Fruit fly (Drosophila melanogaster) whole organism, embryonic: ENCODE results near the gene MEP-1.
A peak's percentile ranks its signal among the peaks of the same experiment; 100 is the strongest.

Experiments
- Asciz ChIP-seq: fragments of 200-800 bp; sonication (Bioruptor generic); optimal IDR thresholded peaks from 2 replicates; lab custom pipeline; 2017; ENCODE audit warnings: missing biosample characterization, mild to moderate bottlenecking, missing genetic modification characterization, missing genetic modification reagents
- Atf-2 ChIP-seq: fragments of 200-800 bp; sonication (Bioruptor generic); optimal IDR thresholded peaks from 2 replicates; lab custom pipeline; 2016; ENCODE audit warnings: missing biosample characterization, missing genetic modification characterization
- CG1024 ChIP-seq: fragments of 200-800 bp; sonication (Bioruptor generic); IDR thresholded peaks from 2 replicates; pipeline ENCODE4 v1.3.6; 2022; ENCODE audit warnings: missing biosample characterization, missing genetic modification characterization
- CG10366 ChIP-seq: fragments of 200-800 bp; sonication (Bioruptor generic); IDR thresholded peaks from 2 replicates; pipeline ENCODE4 v1.3.6; 2022; ENCODE audit warnings: missing biosample characterization, missing genetic modification characterization
- CG10979 ChIP-seq: fragments of 200-800 bp; sonication (Bioruptor generic); optimal IDR thresholded peaks from 2 replicates; lab custom pipeline; 2018; ENCODE audit warnings: missing biosample characterization, mild to moderate bottlenecking, missing genetic modification characterization, moderate library complexity
- CG11504 ChIP-seq: fragments of 200-800 bp; sonication (Bioruptor generic); optimal IDR thresholded peaks from 3 replicates; lab custom pipeline; 2019; ENCODE audit warnings: missing biosample characterization, mild to moderate bottlenecking, missing genetic modification characterization, moderate library complexity
- CG11723 ChIP-seq: fragments of 200-800 bp; sonication (Bioruptor generic); optimal IDR thresholded peaks from 2 replicates; lab custom pipeline; 2017; ENCODE audit warnings: missing biosample characterization, mild to moderate bottlenecking, missing genetic modification characterization
- CG1233 ChIP-seq: fragments of 200-800 bp; sonication (Bioruptor generic); optimal IDR thresholded peaks from 4 replicates; lab custom pipeline; 2018; ENCODE audit warnings: missing biosample characterization, mild to moderate bottlenecking, missing genetic modification characterization
- CG12391 ChIP-seq: fragments of 200-800 bp; sonication (Bioruptor generic); optimal IDR thresholded peaks from 3 replicates; lab custom pipeline; 2018; ENCODE audit warnings: missing biosample characterization, mild to moderate bottlenecking, missing genetic modification characterization, moderate library complexity
- CG13287 ChIP-seq: fragments of 200-800 bp; sonication (Bioruptor generic); IDR thresholded peaks from 2 replicates; pipeline ENCODE4 v1.3.6; 2022; ENCODE audit warnings: missing biosample characterization, missing genetic modification characterization; ENCODE audit not compliant: partially characterized antibody
- CG14667 ChIP-seq: fragments of 200-800 bp; sonication (Bioruptor generic); IDR thresholded peaks from 2 replicates; pipeline ENCODE4 v1.3.6; 2022; ENCODE audit warnings: missing biosample characterization, missing genetic modification characterization
- CG16813 ChIP-seq: fragments of 200-800 bp; sonication (Bioruptor generic); IDR thresholded peaks from 3 replicates; pipeline ENCODE4 v1.3.6; 2022; ENCODE audit warnings: missing biosample characterization, missing genetic modification characterization; ENCODE audit not compliant: partially characterized antibody
- CG18619 ChIP-seq: fragments of 200-800 bp; sonication (Bioruptor generic); optimal IDR thresholded peaks from 3 replicates; lab custom pipeline; 2017; ENCODE audit warnings: missing biosample characterization, mild to moderate bottlenecking, missing genetic modification characterization
- CG34376 ChIP-seq: fragments of 200-800 bp; sonication (Bioruptor generic); optimal IDR thresholded peaks from 2 replicates; lab custom pipeline; 2018; ENCODE audit warnings: missing biosample characterization, mild to moderate bottlenecking, missing genetic modification characterization
- CG34422 ChIP-seq: fragments of 200-800 bp; sonication (Bioruptor generic); IDR thresholded peaks from 3 replicates; pipeline ENCODE4 v1.3.6; 2022; ENCODE audit warnings: missing biosample characterization, missing genetic modification characterization
- CG42726 ChIP-seq: fragments of 200-800 bp; sonication (Bioruptor generic); IDR thresholded peaks from 2 replicates; pipeline ENCODE4 v1.3.6; 2022; ENCODE audit warnings: missing biosample characterization, missing genetic modification characterization; ENCODE audit not compliant: partially characterized antibody
- CG6272 ChIP-seq: fragments of 200-800 bp; sonication (Bioruptor generic); IDR thresholded peaks from 2 replicates; pipeline ENCODE4 v1.3.6; 2022; ENCODE audit warnings: missing biosample characterization, missing genetic modification characterization
- CG6689 ChIP-seq: fragments of 200-800 bp; sonication (Bioruptor generic); IDR thresholded peaks from 2 replicates; pipeline ENCODE4 v1.3.6; 2022; ENCODE audit warnings: missing biosample characterization, missing genetic modification characterization
- CG6854 ChIP-seq: fragments of 200-800 bp; sonication (Bioruptor generic); optimal IDR thresholded peaks from 3 replicates; lab custom pipeline; 2017; ENCODE audit warnings: missing biosample characterization, mild to moderate bottlenecking, missing genetic modification characterization
- CG8924 ChIP-seq: fragments of 200-800 bp; optimal IDR thresholded peaks from 3 replicates; lab custom pipeline; 2019; ENCODE audit warnings: missing biosample characterization, mild to moderate bottlenecking, missing genetic modification characterization, moderate library complexity
- Dp ChIP-seq: fragments of 200-800 bp; sonication (Bioruptor generic); optimal IDR thresholded peaks from 2 replicates; lab custom pipeline; 2018; ENCODE audit warnings: missing biosample characterization, mild to moderate bottlenecking, missing genetic modification characterization, moderate library complexity
- HmgD ChIP-seq: fragments of 200-800 bp; sonication (Bioruptor generic); optimal IDR thresholded peaks from 3 replicates; lab custom pipeline; 2016; ENCODE audit warnings: missing biosample characterization, missing genetic modification characterization
- Hmr ChIP-seq: fragments of 200-800 bp; sonication (Bioruptor generic); optimal IDR thresholded peaks from 3 replicates; lab custom pipeline; 2017; ENCODE audit warnings: mild to moderate bottlenecking, missing biosample characterization, missing genetic modification reagents, missing genetic modification characterization
- Hr3 ChIP-seq: fragments of 200-800 bp; sonication (Bioruptor generic); optimal IDR thresholded peaks from 3 replicates; lab custom pipeline; 2016; ENCODE audit warnings: missing biosample characterization, missing genetic modification characterization
- Max ChIP-seq: fragments of 200-800 bp; sonication (Bioruptor generic); optimal IDR thresholded peaks from 2 replicates; lab custom pipeline; 2016; ENCODE audit warnings: missing biosample characterization, mild to moderate bottlenecking, missing genetic modification characterization
- Mes4 ChIP-seq: fragments of 200-800 bp; sonication (Bioruptor generic); optimal IDR thresholded peaks from 2 replicates; lab custom pipeline; 2016; ENCODE audit warnings: missing biosample characterization, missing genetic modification characterization
- Nf-YA ChIP-seq: fragments of 200-800 bp; sonication (Bioruptor generic); IDR thresholded peaks from 2 replicates; pipeline ENCODE4 v1.3.6; 2022; ENCODE audit warnings: missing biosample characterization, missing genetic modification characterization
- PHDP ChIP-seq: fragments of 200-800 bp; sonication (Bioruptor generic); optimal IDR thresholded peaks from 3 replicates; lab custom pipeline; 2018; ENCODE audit warnings: missing biosample characterization, mild to moderate bottlenecking, missing genetic modification characterization, moderate library complexity
- Scr ChIP-seq: fragments of 200-800 bp; sonication (Bioruptor generic); IDR thresholded peaks from 2 replicates; pipeline ENCODE4 v1.3.6; 2022; ENCODE audit warnings: missing biosample characterization, missing genetic modification characterization; ENCODE audit not compliant: partially characterized antibody
- Sin3A ChIP-seq: fragments of >200 bp; optimal IDR thresholded peaks from 2 replicates; lab custom pipeline; 2018
- bcd ChIP-seq: fragments of 200-800 bp; sonication (Bioruptor generic); optimal IDR thresholded peaks from 2 replicates; lab custom pipeline; 2017; ENCODE audit warnings: missing biosample characterization, mild to moderate bottlenecking, missing genetic modification characterization
- cad ChIP-seq: fragments of >200 bp; optimal IDR thresholded peaks from 2 replicates; lab custom pipeline; 2017; ENCODE audit warnings: missing biosample characterization, missing genetic modification characterization
- dmrt11E ChIP-seq: fragments of 200-800 bp; sonication (Bioruptor generic); optimal IDR thresholded peaks from 3 replicates; lab custom pipeline; 2018; ENCODE audit warnings: missing biosample characterization, mild to moderate bottlenecking, missing genetic modification characterization, moderate library complexity
- dysf ChIP-seq: fragments of 200-800 bp; sonication (Bioruptor generic); IDR thresholded peaks from 3 replicates; pipeline ENCODE4 v1.3.6; 2022; ENCODE audit warnings: missing biosample characterization, missing genetic modification characterization
- fru ChIP-seq: fragments of >200 bp; optimal IDR thresholded peaks from 2 replicates; lab custom pipeline; 2017
- ftz-f1 ChIP-seq: fragments of 200-800 bp; sonication (Bioruptor generic); optimal IDR thresholded peaks from 2 replicates; lab custom pipeline; 2016; ENCODE audit warnings: missing biosample characterization, missing genetic modification characterization
- fu2 ChIP-seq: fragments of 200-800 bp; sonication (Bioruptor generic); optimal IDR thresholded peaks from 2 replicates; lab custom pipeline; 2016; ENCODE audit warnings: missing biosample characterization, missing genetic modification characterization
- ham ChIP-seq: fragments of 200-800 bp; sonication (Bioruptor generic); IDR thresholded peaks from 2 replicates; pipeline ENCODE4 v1.3.6; 2022; ENCODE audit warnings: missing biosample characterization, missing genetic modification characterization
- kni ChIP-seq: fragments of 200-800 bp; sonication (Bioruptor generic); optimal IDR thresholded peaks from 3 replicates; lab custom pipeline; 2017; ENCODE audit warnings: mild to moderate bottlenecking, missing biosample characterization, missing genetic modification reagents, missing genetic modification characterization
- pan ChIP-seq, 4 experiments: fragments of >200 bp in 3 of 4; fragments of 200-800 bp in 1 of 4; sonication (Bioruptor generic) in 1 of 4; optimal IDR thresholded peaks in 3 of 4; IDR thresholded peaks in 1 of 4; 2 replicates each; pipeline versions ENCODE4 v1.3.6 to Lab custom; 2017 to 2022; ENCODE audit warnings: missing biosample characterization in 2 of 4, missing genetic modification characterization in 2 of 4, mixed read lengths in 1 of 4
- pho ChIP-seq: fragments of 200-800 bp; sonication (Bioruptor generic); optimal IDR thresholded peaks from 2 replicates; lab custom pipeline; 2016; ENCODE audit warnings: missing biosample characterization, missing genetic modification characterization
- salm ChIP-seq: fragments of 200-800 bp; sonication (Bioruptor generic); optimal IDR thresholded peaks from 2 replicates; lab custom pipeline; 2018; ENCODE audit warnings: missing biosample characterization, mild to moderate bottlenecking, missing genetic modification characterization
- shn ChIP-seq: fragments of 200-800 bp; sonication (Bioruptor generic); optimal IDR thresholded peaks from 3 replicates; lab custom pipeline; 2016; ENCODE audit warnings: missing biosample characterization, missing genetic modification characterization
- sob ChIP-seq: fragments of 200-800 bp; sonication (Bioruptor generic); IDR thresholded peaks from 2 replicates; pipeline ENCODE4 v1.3.6; 2022; ENCODE audit warnings: missing biosample characterization, missing genetic modification characterization
- sr ChIP-seq: fragments of 200-800 bp; sonication (Bioruptor generic); IDR thresholded peaks from 3 replicates; pipeline ENCODE4 v1.3.6; 2022; ENCODE audit warnings: missing biosample characterization, missing genetic modification characterization
- sug ChIP-seq: fragments of 200-800 bp; optimal IDR thresholded peaks from 2 replicates; lab custom pipeline; 2019; ENCODE audit warnings: missing biosample characterization, mild to moderate bottlenecking, missing genetic modification characterization, moderate library complexity
- tx ChIP-seq: fragments of 200-800 bp; sonication (Bioruptor generic); optimal IDR thresholded peaks from 2 replicates; lab custom pipeline; 2016; ENCODE audit warnings: missing biosample characterization, missing genetic modification characterization
- unc-4 ChIP-seq: fragments of 200-800 bp; sonication (Bioruptor generic); IDR thresholded peaks from 2 replicates; pipeline ENCODE4 v1.3.6; 2022; ENCODE audit warnings: missing biosample characterization, missing genetic modification characterization; ENCODE audit not compliant: partially characterized antibody
- yki ChIP-seq: fragments of >200 bp; optimal IDR thresholded peaks from 3 replicates; lab custom pipeline; 2018
- z ChIP-seq: fragments of 200-800 bp; sonication (Bioruptor generic); IDR thresholded peaks from 3 replicates; pipeline ENCODE4 v1.3.6; 2022; ENCODE audit warnings: missing biosample characterization, missing genetic modification characterization

The MEP-1 gene

DNA sequence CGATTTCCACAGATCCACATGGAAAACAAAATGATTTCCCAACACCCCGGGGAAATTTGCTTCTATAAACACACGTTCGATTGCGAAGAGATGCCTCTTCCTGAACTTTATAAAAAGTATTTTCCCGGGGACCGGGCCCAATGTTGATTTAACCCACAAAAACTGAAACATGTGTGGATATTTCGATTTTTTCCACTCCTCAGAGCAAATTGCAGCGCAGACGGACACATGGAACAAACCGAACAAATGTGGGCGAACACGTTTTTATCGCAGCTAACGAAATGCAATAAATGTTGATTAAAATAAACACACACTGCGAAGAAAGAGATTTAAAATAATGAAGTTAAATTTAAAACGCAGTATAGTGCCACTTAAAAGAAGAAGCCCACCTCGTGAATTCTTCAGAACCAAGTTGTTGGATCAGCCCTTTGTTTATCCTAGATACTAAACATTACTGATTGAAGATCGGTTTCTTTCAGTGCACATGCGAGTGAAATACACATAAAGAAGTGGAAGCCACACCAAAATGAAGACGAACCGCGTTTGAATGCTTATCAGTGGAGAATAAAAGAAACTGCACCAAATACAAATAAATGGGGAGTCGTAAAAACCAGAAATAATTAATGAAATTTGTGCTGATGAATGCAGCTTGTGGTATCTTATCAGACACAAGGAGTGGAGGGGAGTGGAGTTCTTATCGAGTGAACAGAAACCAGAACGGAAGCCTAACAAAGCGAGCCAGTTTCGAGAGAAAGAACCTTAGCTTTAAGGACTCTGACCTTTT, 48.6 kb upstream of the MEP-1 start (continued):
- TF ChIP-seq CG1024 (peak; percentile 81), kni (GFP tag; lab: Kevin White, UChicago) (peak; percentile 38), CG1233 (GFP tag; lab: Kevin White, UChicago) (peak; percentile 75), sob (GFP tag; lab: Robert Waterston, UW) (peak; percentile 76), CG18619 (peak; percentile 46), Dp (no peak), sr (peak; percentile 75), tx (GFP tag; lab: Kevin White, UChicago) (peak; percentile 64), sug (tag; lab: Kevin White, UChicago) (no peak), CG12391 (peak; percentile 85), cad (GFP tag; lab: Kevin White, UChicago) (no peak), CG10366 (GFP tag; lab: Robert Waterston, UW) (peak; percentile 82), fru (no peak), CG13287 (GFP tag; lab: Robert Waterston, UW) (no peak), dmrt11E (tag; lab: Kevin White, UChicago) (peak; percentile 76), z (GFP tag; lab: Robert Waterston, UW) (peak; percentile 50; the same call in 1 of the 3 replicates), CG6854 (GFP tag; lab: Kevin White, UChicago) (no peak), ham (no peak), Asciz (peak; percentile 91), CG42726 (no peak), CG14667 (GFP tag; lab: Robert Waterston, UW) (peak; percentile 70), pho (GFP tag; lab: Kevin White, UChicago) (no peak), Nf-YA (peak; percentile 84), Sin3A (lab: Kevin White, UChicago) (no peak), fu2 (GFP tag; lab: Kevin White, UChicago) (peak; percentile 35), CG16813 (GFP tag; lab: Robert Waterston, UW) (no peak), PHDP (tag; lab: Kevin White, UChicago) (peak; percentile 83), Hr3 (GFP tag; lab: Kevin White, UChicago) (peak; percentile 75), bcd (GFP tag; lab: Kevin White, UChicago) (peak; percentile 70), pan (optimal IDR thresholded peaks at IDR 0.05; lab: Kevin White, UChicago) (no peak), pan (GFP tag; optimal IDR thresholded peaks at IDR 0.05 in 1 of 2, IDR thresholded peaks at IDR 0.05 in 1 of 2) (peak in 1 of 2 experiments; percentile 91), CG6272 (GFP tag; lab: Robert Waterston, UW) (peak; percentile 73), ftz-f1 (no peak), Max (GFP tag; lab: Kevin White, UChicago) (peak; percentile 69), Atf-2 (GFP tag; lab: Kevin White, UChicago) (peak; percentile 76), CG11504 (tag; lab: Kevin White, UChicago) (peak; percentile 90), Mes4 (GFP tag; lab: Kevin White, UChicago) (peak; percentile 74), salm (tag; lab: Kevin White, UChicago) (peak; percentile 71), Scr (GFP tag; lab: Robert Waterston, UW) (no peak), CG11723 (GFP tag; lab: Kevin White, UChicago) (peak; percentile 62), CG34376 (GFP tag; lab: Kevin White, UChicago) (no peak), CG6689 (GFP tag; lab: Robert Waterston, UW) (peak; percentile 88), CG10979 (tag; lab: Kevin White, UChicago) (peak; percentile 88), shn (GFP tag; lab: Kevin White, UChicago) (peak; percentile 70), yki (no peak), dysf (GFP tag; lab: Robert Waterston, UW) (peak; percentile 83), Hmr (peak; percentile 6), CG34422 (peak; percentile 71), CG8924 (peak; percentile 81), HmgD (no peak), unc-4 (GFP tag; lab: Robert Waterston, UW) (no peak)
